Worm (Caenorhabditis elegans) whole organism, early embryonic: ENCODE measurements around the gene mgl-1.

Source experiments
- aly-1 ChIP-seq: sonication (generic microtip); optimal IDR thresholded peaks from 2 replicates; lab custom pipeline; 2016; ENCODE audit warnings: missing genetic modification characterization, missing compliant biosample characterization
- ama-1 ChIP-seq: fragments of 150-350 bp; optimal IDR thresholded peaks from 2 replicates; lab custom pipeline; 2014
- ceh-13 ChIP-seq: fragments of 200-800 bp; sonication (Bioruptor generic); optimal IDR thresholded peaks from 2 replicates; lab custom pipeline; 2018; ENCODE audit warnings: mild to moderate bottlenecking, missing genetic modification characterization, missing compliant biosample characterization
- ceh-36 ChIP-seq: sonication (generic microtip); optimal IDR thresholded peaks from 2 replicates; lab custom pipeline; 2016; ENCODE audit warnings: missing genetic modification characterization, inconsistent platforms, missing compliant biosample characterization
- ets-7 ChIP-seq: sonication (generic microtip); optimal IDR thresholded peaks from 2 replicates; lab custom pipeline; 2016; ENCODE audit warnings: missing genotype, missing genetic modification characterization, missing compliant biosample characterization
- flt-1 ChIP-seq: fragments of 200-800 bp; sonication (Bioruptor generic); IDR thresholded peaks from 2 replicates; pipeline ENCODE4 v1.3.6; 2022; ENCODE audit warnings: missing genetic modification characterization, missing compliant biosample characterization
- hnd-1 ChIP-seq: sonication (generic microtip); optimal IDR thresholded peaks from 2 replicates; lab custom pipeline; 2016; ENCODE audit warnings: missing genetic modification characterization, missing compliant biosample characterization
- scrt-1 ChIP-seq: fragments of 200-800 bp; sonication (Bioruptor generic); IDR thresholded peaks from 2 replicates; pipeline ENCODE4 v1.3.6; 2022; ENCODE audit warnings: missing genetic modification characterization, missing compliant biosample characterization
- tbx-37 ChIP-seq: fragments of 200-800 bp; sonication (Bioruptor generic); conservative IDR thresholded peaks from 2 replicates; pipeline ENCODE4 v1.3.6; 2022; ENCODE audit warnings: missing genetic modification reagents, missing genetic modification characterization, missing compliant biosample characterization

- no peak for TF ChIP-seq ama-1 (lab: Kevin White, UChicago)
- TF ChIP-seq hnd-1 (tag; lab: Kevin White, UChicago) = no peak
- TF ChIP-seq scrt-1 = no peak
- no peak for TF ChIP-seq tbx-37 (GFP tag; lab: Robert Waterston, UW)
- TF ChIP-seq flt-1 (GFP tag; lab: Robert Waterston, UW) = no peak
- TF ChIP-seq ceh-13 (GFP tag; lab: Kevin White, UChicago) = no peak
- no peak for TF ChIP-seq aly-1
- TF ChIP-seq ets-7 (tag; lab: Kevin White, UChicago) = no peak
- no peak for TF ChIP-seq ceh-36 (tag; lab: Kevin White, UChicago)
These were observed 21.5 kb downstream of the mgl-1 start, which contains the start of gene cysl-1 for ce11 chrX:9954483-9955041.
